Worm (Caenorhabditis elegans) whole organism, L4/young adult: Measurements from ENCODE around the gene F59A1.15.

Source experiments
- W03F9.2 ChIP-seq: fragments of 150-350 bp; optimal IDR thresholded peaks from 2 replicates; lab custom pipeline; 2014; ENCODE audit warnings: missing biosample characterization, missing genetic modification characterization
- him-1 ChIP-seq: sonication (generic microtip); optimal IDR thresholded peaks from 2 replicates; lab custom pipeline; 2016; ENCODE audit warnings: missing genotype, missing genetic modification reagents, missing genetic modification characterization, missing compliant biosample characterization

DNA sequence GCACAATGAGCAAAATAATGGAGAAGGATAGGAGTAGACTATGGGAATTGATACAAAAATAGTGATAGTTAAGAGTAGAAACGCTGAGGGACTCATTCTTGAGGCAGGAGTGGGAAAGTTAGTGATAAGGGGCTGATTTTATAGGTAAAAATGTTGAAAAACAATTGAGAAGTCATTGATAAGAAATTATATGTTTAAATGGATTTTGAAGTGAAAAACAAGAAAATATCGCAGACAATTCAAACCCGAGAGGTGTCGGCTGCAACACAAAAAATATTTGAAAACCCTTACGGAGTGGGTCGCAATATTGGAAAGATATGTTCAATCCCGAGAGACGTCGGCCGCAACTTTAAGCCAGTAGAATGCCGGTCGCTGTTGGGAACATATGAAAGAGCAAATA is 13.1 kb upstream of the F59A1.15 start, which contains the start of gene spp-29:
- TF ChIP-seq him-1 (tag; lab: Kevin White, UChicago) (no peak), W03F9.2 (tag; lab: Kevin White, UChicago) (no peak)
